Worm (Caenorhabditis elegans) whole organism, midembryonic: ENCODE data around the gene let-4.

Experiments used
- T22C8.4 ChIP-seq: fragments of 200-800 bp; sonication (Bioruptor generic); IDR thresholded peaks from 2 replicates; pipeline ENCODE4 v1.3.6; 2022; ENCODE audit warnings: missing genetic modification characterization, missing compliant biosample characterization
- cog-1 ChIP-seq: sonication (generic microtip); optimal IDR thresholded peaks from 2 replicates; lab custom pipeline; 2016; ENCODE audit warnings: missing genetic modification characterization, missing compliant biosample characterization
- flt-1 ChIP-seq: fragments of 200-800 bp; sonication (Bioruptor generic); IDR thresholded peaks from 2 replicates; pipeline ENCODE4 v1.3.6; 2022; ENCODE audit warnings: missing genetic modification characterization, missing compliant biosample characterization
- klf-2 ChIP-seq: fragments of 200-800 bp; sonication (Bioruptor generic); conservative IDR thresholded peaks from 2 replicates; pipeline ENCODE4 v1.3.6; 2022; ENCODE audit warnings: missing genetic modification reagents, missing genetic modification characterization, missing compliant biosample characterization
- med-1 ChIP-seq: sonication (generic microtip); optimal IDR thresholded peaks from 2 replicates; lab custom pipeline; 2017; ENCODE audit warnings: missing genetic modification characterization, mild to moderate bottlenecking, missing compliant biosample characterization, antibody characterized with exemption, missing genetic modification reagents; ENCODE audit not compliant: insufficient read depth
- tab-1 ChIP-seq: fragments of 200-800 bp; sonication (Bioruptor generic); IDR thresholded peaks from 2 replicates; pipeline ENCODE4 v1.3.6; 2022; ENCODE audit warnings: missing genetic modification characterization, missing compliant biosample characterization
- ztf-23 ChIP-seq: fragments of 200-800 bp; sonication (Bioruptor generic); IDR thresholded peaks from 2 replicates; pipeline ENCODE4 v1.3.6; 2022; ENCODE audit warnings: missing genetic modification reagents, missing genetic modification characterization, missing compliant biosample characterization
- ztf-29 ChIP-seq: fragments of 200-800 bp; sonication (Bioruptor generic); IDR thresholded peaks from 2 replicates; pipeline ENCODE4 v1.3.6; 2022; ENCODE audit warnings: missing genetic modification reagents, missing genetic modification characterization, missing compliant biosample characterization

DNA sequence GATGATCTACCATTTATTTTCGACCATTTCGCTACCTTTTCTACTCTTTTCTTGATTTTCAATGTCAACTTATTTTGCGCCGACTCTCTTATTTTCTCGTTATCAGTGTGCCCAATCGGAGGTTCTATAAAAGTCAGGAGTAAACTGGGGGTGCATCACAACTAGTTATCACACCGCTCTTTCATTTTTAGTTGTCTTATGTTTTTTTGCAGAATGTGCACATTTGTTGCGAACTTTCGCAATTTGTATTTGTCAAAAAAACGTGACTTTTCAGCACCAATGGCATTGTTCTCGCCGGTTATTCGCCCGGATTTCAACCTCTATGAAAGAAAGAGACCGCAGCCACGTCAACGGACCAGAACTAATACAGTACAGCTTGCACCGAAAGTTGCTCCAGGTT, 40.1 kb upstream of the let-4 start:
- no peak for TF ChIP-seq ztf-29
- TF ChIP-seq T22C8.4: no peak
- no peak for TF ChIP-seq flt-1 (GFP tag; lab: Robert Waterston, UW)
- no peak for TF ChIP-seq cog-1 (tag; lab: Kevin White, UChicago)
- no peak for TF ChIP-seq med-1 (GFP tag; lab: Kevin White, UChicago)
- TF ChIP-seq klf-2 (GFP tag; lab: Robert Waterston, UW): no peak
- TF ChIP-seq ztf-23 (GFP tag; lab: Robert Waterston, UW): no peak
- TF ChIP-seq tab-1: no peak
